Worm (Caenorhabditis elegans) whole organism, late embryonic: Measurements from ENCODE around the gene ceh-91.

Experiments
- ceh-2 ChIP-seq: sonication (generic microtip); optimal IDR thresholded peaks from 2 replicates; lab custom pipeline; 2016; ENCODE audit warnings: missing genotype, missing genetic modification characterization, missing compliant biosample characterization
- nhr-11 ChIP-seq: fragments of 150-350 bp; optimal IDR thresholded peaks from 2 replicates; lab custom pipeline; 2014; ENCODE audit warnings: missing biosample characterization, missing genetic modification characterization

DNA sequence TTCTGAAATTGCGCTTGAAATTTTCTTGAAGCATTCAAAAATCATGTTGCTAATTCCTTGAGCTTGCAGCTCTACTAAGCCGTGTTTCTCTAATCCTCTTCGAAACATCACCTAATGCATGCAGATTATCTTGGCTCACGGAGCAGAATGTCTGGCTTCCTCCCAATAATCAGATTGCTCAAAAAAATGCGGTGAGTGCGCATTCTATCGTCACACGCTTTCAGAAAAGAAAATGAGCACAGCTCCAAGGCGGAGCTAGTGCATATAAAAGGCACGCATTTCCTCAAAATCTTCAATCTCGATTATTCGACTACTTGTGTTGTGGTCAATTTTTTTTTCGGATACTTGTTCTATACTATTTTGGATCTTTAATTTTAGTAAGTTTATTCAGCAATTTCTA is 24.8 kb downstream of the ceh-91 start:
- TF ChIP-seq nhr-11 (tag; lab: Kevin White, UChicago) = no peak
- TF ChIP-seq ceh-2 (tag; lab: Kevin White, UChicago) = no peak
